Fruit fly (Drosophila melanogaster) whole organism, prepupa: ENCODE measurements around the gene CG32473.

Source experiments
- CG11902 ChIP-seq: fragments of 200-800 bp; sonication (Bioruptor generic); optimal IDR thresholded peaks from 3 replicates; lab custom pipeline; 2016; ENCODE audit warnings: missing biosample characterization, missing genetic modification characterization
- CG8119 ChIP-seq: fragments of 200-800 bp; sonication (Bioruptor generic); IDR thresholded peaks from 3 replicates; pipeline ENCODE4 v1.3.6; 2022; ENCODE audit warnings: missing biosample characterization, missing genetic modification characterization
- Eip75B ChIP-seq: fragments of 200-800 bp; sonication (Bioruptor generic); optimal IDR thresholded peaks from 3 replicates; lab custom pipeline; 2016; ENCODE audit warnings: missing biosample characterization, missing genetic modification characterization
- Ets21C ChIP-seq: fragments of 200-800 bp; sonication (Bioruptor generic); optimal IDR thresholded peaks from 3 replicates; lab custom pipeline; 2016; ENCODE audit warnings: missing biosample characterization, missing genetic modification characterization
- dac ChIP-seq: fragments of 200-800 bp; sonication (Bioruptor generic); optimal IDR thresholded peaks from 2 replicates; lab custom pipeline; 2017; ENCODE audit warnings: missing biosample characterization, mild to moderate bottlenecking, missing genetic modification characterization
- esn ChIP-seq: fragments of 200-800 bp; sonication (Bioruptor generic); optimal IDR thresholded peaks from 2 replicates; lab custom pipeline; 2016; ENCODE audit warnings: missing biosample characterization, mild to moderate bottlenecking, missing genetic modification characterization, moderate library complexity
- fkh ChIP-seq: fragments of 200-800 bp; sonication (Bioruptor generic); optimal IDR thresholded peaks from 3 replicates; lab custom pipeline; 2017; ENCODE audit warnings: missing biosample characterization, mild to moderate bottlenecking, missing genetic modification characterization, moderate library complexity
- ss ChIP-seq, 2 experiments: fragments of 200-800 bp; sonication (Bioruptor generic); optimal IDR thresholded peaks; 2 replicates in 1 of 2; 3 replicates in 1 of 2; lab custom pipeline; 2017 to 2018; ENCODE audit warnings: mild to moderate bottlenecking in 2 of 2, missing biosample characterization in 2 of 2, missing genetic modification characterization in 2 of 2, moderate library complexity in 1 of 2
- topi ChIP-seq: fragments of 200-800 bp; sonication (Bioruptor generic); optimal IDR thresholded peaks from 3 replicates; lab custom pipeline; 2016; ENCODE audit warnings: missing biosample characterization, missing genetic modification characterization

dm6 chr3R:13264061-13264661 lies 38.3 kb upstream of the CG32473 start, which contains the start of gene Ravus:
- no peak for TF ChIP-seq ss (GFP tag; optimal IDR thresholded peaks at IDR 0.05; lab: Kevin White, UChicago)
- no peak for TF ChIP-seq dac (GFP tag; lab: Kevin White, UChicago)
- TF ChIP-seq Eip75B (GFP tag; lab: Kevin White, UChicago), result no peak
- TF ChIP-seq CG8119 (GFP tag; lab: Robert Waterston, UW), result no peak
- TF ChIP-seq Ets21C (GFP tag; lab: Kevin White, UChicago), result no peak
- no peak for TF ChIP-seq fkh
- no peak for TF ChIP-seq CG11902
- peak; percentile 61 for TF ChIP-seq esn (GFP tag; lab: Kevin White, UChicago)
- no peak for TF ChIP-seq topi (GFP tag; lab: Kevin White, UChicago)
